Worm (Caenorhabditis elegans) whole organism, L3 larva: ENCODE results near the gene M01D1.12.
"Not testable (repeated sequence)": the region's sequence is repeated elsewhere in the genome, so short reads cannot be mapped to it uniquely, and the experiment has no call there.

ENCODE experiments used
- R02D3.7 ChIP-seq: fragments of 150-350 bp; optimal IDR thresholded peaks from 2 replicates; lab custom pipeline; 2014; ENCODE audit warnings: missing biosample characterization, missing genetic modification characterization
- ZK546.5 ChIP-seq: sonication (generic microtip); optimal IDR thresholded peaks from 2 replicates; lab custom pipeline; 2017; ENCODE audit warnings: missing biosample characterization, missing genetic modification characterization
- aly-2 ChIP-seq: fragments of 150-350 bp; optimal IDR thresholded peaks from 2 replicates; lab custom pipeline; 2014; ENCODE audit warnings: missing biosample characterization, missing genetic modification characterization
- ceh-16 ChIP-seq: sonication (generic microtip); optimal IDR thresholded peaks from 2 replicates; lab custom pipeline; 2017; ENCODE audit warnings: missing biosample characterization, missing genetic modification characterization
- ceh-82 ChIP-seq: fragments of 150-350 bp; optimal IDR thresholded peaks from 2 replicates; lab custom pipeline; 2014; ENCODE audit warnings: missing biosample characterization, missing genetic modification characterization
- egl-27 ChIP-seq: sonication (generic microtip); optimal IDR thresholded peaks from 4 replicates; lab custom pipeline; 2017; ENCODE audit warnings: missing biosample characterization, missing genetic modification reagents, missing genetic modification characterization
- egl-5 ChIP-seq: fragments of 150-350 bp; optimal IDR thresholded peaks from 2 replicates; lab custom pipeline; 2017; ENCODE audit warnings: missing biosample characterization, missing genetic modification reagents, missing genetic modification characterization, inconsistent platforms
- elt-2 ChIP-seq: sonication (generic microtip); optimal IDR thresholded peaks from 2 replicates; lab custom pipeline; 2016; ENCODE audit warnings: missing genetic modification reagents, mild to moderate bottlenecking, missing genetic modification characterization, missing compliant biosample characterization
- elt-3 ChIP-seq, 3 experiments: fragments of 150-350 bp in 1 of 3; sonication (generic microtip) in 2 of 3; optimal IDR thresholded peaks; 2 replicates in 2 of 3; 4 replicates in 1 of 3; lab custom pipeline; 2014 to 2017; ENCODE audit warnings: missing biosample characterization in 3 of 3, missing genetic modification characterization in 3 of 3
- eor-1 ChIP-seq, 2 experiments: fragments of 150-350 bp; optimal IDR thresholded peaks; 2 replicates each; lab custom pipeline; 2014 to 2018; ENCODE audit warnings: missing biosample characterization in 2 of 2, missing genetic modification characterization in 2 of 2
- fkh-2 ChIP-seq: fragments of 150-350 bp; optimal IDR thresholded peaks from 2 replicates; lab custom pipeline; 2014; ENCODE audit warnings: missing biosample characterization, missing genetic modification reagents, missing genetic modification characterization
- fos-1 ChIP-seq: fragments of 150-350 bp; optimal IDR thresholded peaks from 2 replicates; lab custom pipeline; 2014; ENCODE audit warnings: missing biosample characterization, missing genetic modification characterization
- jun-1 ChIP-seq: fragments of 150-350 bp; optimal IDR thresholded peaks from 2 replicates; lab custom pipeline; 2014; ENCODE audit warnings: missing biosample characterization, missing genetic modification reagents, missing genetic modification characterization
- lin-15B ChIP-seq: fragments of 150-350 bp; optimal IDR thresholded peaks from 2 replicates; lab custom pipeline; 2014; ENCODE audit warnings: missing biosample characterization, missing genetic modification characterization
- lin-39 ChIP-seq: fragments of 150-350 bp; optimal IDR thresholded peaks from 2 replicates; lab custom pipeline; 2018; ENCODE audit warnings: missing biosample characterization, missing genetic modification reagents, missing genetic modification characterization
- lsy-12 ChIP-seq: sonication (generic microtip); optimal IDR thresholded peaks from 2 replicates; lab custom pipeline; 2016; ENCODE audit warnings: mild to moderate bottlenecking, missing genetic modification characterization, missing compliant biosample characterization
- mdl-1 ChIP-seq: fragments of 150-350 bp; optimal IDR thresholded peaks from 2 replicates; lab custom pipeline; 2014; ENCODE audit warnings: missing biosample characterization, missing genetic modification characterization
- mml-1 ChIP-seq: fragments of 150-350 bp; sonication (generic microtip); optimal IDR thresholded peaks from 3 replicates; lab custom pipeline; 2014; ENCODE audit warnings: missing biosample characterization, missing genetic modification characterization
- nfya-1 ChIP-seq: sonication (generic microtip); optimal IDR thresholded peaks from 2 replicates; lab custom pipeline; 2017; ENCODE audit warnings: missing genetic modification characterization, mild to moderate bottlenecking, missing compliant biosample characterization, antibody characterized with exemption, moderate library complexity; ENCODE audit not compliant: insufficient read depth
- nhr-11 ChIP-seq: fragments of 150-350 bp; optimal IDR thresholded peaks from 2 replicates; lab custom pipeline; 2014; ENCODE audit warnings: missing biosample characterization, missing genetic modification characterization
- nhr-12 ChIP-seq: fragments of 150-350 bp; optimal IDR thresholded peaks from 2 replicates; lab custom pipeline; 2014; ENCODE audit warnings: missing biosample characterization, missing genetic modification characterization
- nhr-237 ChIP-seq: fragments of 150-350 bp; optimal IDR thresholded peaks from 2 replicates; lab custom pipeline; 2014; ENCODE audit warnings: missing biosample characterization, missing genetic modification characterization
- nhr-25 ChIP-seq: sonication (generic microtip); optimal IDR thresholded peaks from 2 replicates; lab custom pipeline; 2017; ENCODE audit warnings: missing biosample characterization, missing genetic modification characterization
- nhr-28 ChIP-seq: fragments of 150-350 bp; optimal IDR thresholded peaks from 2 replicates; lab custom pipeline; 2014; ENCODE audit warnings: missing biosample characterization, missing genetic modification characterization
- nhr-43 ChIP-seq: sonication (generic microtip); optimal IDR thresholded peaks from 2 replicates; lab custom pipeline; 2016; ENCODE audit warnings: mild to moderate bottlenecking, missing genetic modification characterization, missing compliant biosample characterization; ENCODE audit not compliant: poor library complexity, severe bottlenecking
- nhr-67 ChIP-seq: fragments of 150-350 bp; optimal IDR thresholded peaks from 2 replicates; lab custom pipeline; 2014; ENCODE audit warnings: missing biosample characterization, missing genetic modification characterization
- pqm-1 ChIP-seq: fragments of 150-350 bp; optimal IDR thresholded peaks from 2 replicates; lab custom pipeline; 2017; ENCODE audit warnings: missing biosample characterization, missing genetic modification characterization, inconsistent platforms
- skn-1 ChIP-seq: fragments of 150-350 bp; optimal IDR thresholded peaks from 2 replicates; lab custom pipeline; 2014; ENCODE audit warnings: missing biosample characterization, missing genetic modification characterization
- snpc-4 ChIP-seq: fragments of 150-350 bp; optimal IDR thresholded peaks from 2 replicates; lab custom pipeline; 2014; ENCODE audit warnings: missing biosample characterization, missing genetic modification characterization
- tbx-2 ChIP-seq: sonication (generic microtip); optimal IDR thresholded peaks from 2 replicates; lab custom pipeline; 2016; ENCODE audit warnings: mild to moderate bottlenecking, missing genetic modification characterization, missing compliant biosample characterization
- unc-62 ChIP-seq: fragments of 150-350 bp; sonication (generic microtip); optimal IDR thresholded peaks from 4 replicates; lab custom pipeline; 2014; ENCODE audit warnings: missing biosample characterization, missing genetic modification reagents, missing genetic modification characterization
- zag-1 ChIP-seq: fragments of 150-350 bp; optimal IDR thresholded peaks from 2 replicates; lab custom pipeline; 2014; ENCODE audit warnings: missing biosample characterization, missing genetic modification characterization
- ztf-11 ChIP-seq: fragments of 150-350 bp; optimal IDR thresholded peaks from 2 replicates; lab custom pipeline; 2014; ENCODE audit warnings: missing biosample characterization, missing genetic modification characterization

M01D1.12 gene

DNA sequence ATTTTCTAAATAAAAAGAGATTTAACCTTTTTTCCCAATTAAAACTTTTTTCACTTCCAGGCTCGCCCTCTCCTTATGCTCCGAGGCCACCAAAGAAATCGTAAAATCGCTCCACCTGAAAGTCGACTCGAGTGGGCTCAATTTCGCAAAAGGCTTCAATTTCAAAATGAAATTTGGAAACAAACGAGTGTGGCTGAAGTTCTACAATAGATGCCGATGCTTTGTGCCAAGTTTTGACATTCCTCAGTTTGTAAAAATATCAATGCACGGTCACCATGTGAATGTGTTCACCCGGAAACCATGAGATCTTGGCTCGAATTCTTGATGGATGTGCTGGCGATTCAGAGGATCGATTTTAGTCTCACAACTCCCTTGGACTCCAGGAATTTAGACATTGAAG, at the start of gene M01D1.12:
Gene M01D1.12 (plus strand): TSS at position 301 of the 400 bp plus-strand sequence.
- TF ChIP-seq R02D3.7 (tag; lab: Kevin White, UChicago): no peak
- no peak for TF ChIP-seq egl-5 (tag; lab: Kevin White, UChicago)
- TF ChIP-seq tbx-2 (tag; lab: Kevin White, UChicago): no peak
- TF ChIP-seq aly-2 (tag; lab: Kevin White, UChicago): no peak
- no peak for TF ChIP-seq egl-27 (tag; lab: Kevin White, UChicago)
- TF ChIP-seq pqm-1: no peak
- TF ChIP-seq nhr-25 (tag; lab: Kevin White, UChicago): no peak
- no peak for TF ChIP-seq skn-1 (tag; lab: Kevin White, UChicago)
- TF ChIP-seq, all 47 proteins: peak for 0

DNA sequence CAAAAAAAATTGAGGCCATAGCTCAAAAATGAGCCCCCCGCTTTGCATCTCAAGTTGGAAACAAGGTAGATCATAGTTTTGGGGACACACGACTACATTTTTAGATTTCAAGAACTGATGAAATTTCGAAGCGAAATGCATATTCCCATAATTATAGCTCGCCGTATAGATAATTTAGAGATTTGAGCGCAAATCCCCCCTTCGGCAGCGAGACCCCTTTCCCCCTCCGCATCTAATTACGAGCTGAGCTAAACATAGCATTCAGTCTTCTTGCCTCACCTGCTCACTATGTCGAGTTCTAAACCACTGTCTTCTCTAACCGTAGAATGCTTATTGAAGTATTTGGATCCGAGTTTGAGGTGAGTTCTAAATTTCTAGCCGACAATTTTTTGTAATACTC, 47.6 kb upstream of the M01D1.12 start, which contains the start of the genes fbxc-17 and fbxc-15:
Gene fbxc-17 (minus strand): TSS at position 101 of the 400 bp plus-strand sequence.
Gene fbxc-15 (plus strand): TSS at position 289 of the 400 bp plus-strand sequence.
- no peak for TF ChIP-seq lin-39 (tag; lab: Kevin White, UChicago)
- no peak for TF ChIP-seq nhr-12 (tag; lab: Kevin White, UChicago)
- no peak for TF ChIP-seq mml-1 (tag; lab: Kevin White, UChicago)
- no peak for TF ChIP-seq R02D3.7 (tag; lab: Kevin White, UChicago)
- no peak for TF ChIP-seq snpc-4
- no peak for TF ChIP-seq mdl-1 (tag; lab: Kevin White, UChicago)
- no peak for TF ChIP-seq eor-1 (tag; optimal IDR thresholded peaks at IDR 0.05; lab: Kevin White, UChicago)
- no peak for TF ChIP-seq nhr-11 (tag; lab: Kevin White, UChicago)
- TF ChIP-seq ZK546.5 (tag; lab: Kevin White, UChicago): no peak
- TF ChIP-seq ceh-82 (tag; lab: Kevin White, UChicago): no peak

DNA sequence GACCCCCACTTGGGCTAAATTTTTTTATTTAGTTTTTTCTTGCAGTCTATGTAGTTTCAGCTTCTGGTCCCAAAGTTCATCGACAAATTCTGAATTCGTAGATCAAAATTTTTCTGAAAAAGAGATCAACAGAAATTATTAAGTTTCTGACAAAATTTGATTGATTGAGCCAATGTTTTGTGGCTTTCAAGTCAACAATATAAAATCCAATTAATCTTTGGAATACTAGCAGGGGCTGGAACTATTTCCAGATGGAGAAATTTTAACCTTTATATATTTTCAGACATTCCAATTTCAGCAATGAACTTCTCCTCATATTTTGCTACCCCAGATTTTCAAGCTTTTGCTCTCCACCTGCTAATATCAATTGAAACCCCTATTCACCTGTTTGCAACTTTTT, 43.9 kb upstream of the M01D1.12 start, which contains the start of gene srh-274:
Gene srh-274 (plus strand): TSS at position 301 of the 400 bp plus-strand sequence.
- TF ChIP-seq nfya-1: no peak
- TF ChIP-seq fos-1: no peak
- TF ChIP-seq zag-1 (tag; lab: Kevin White, UChicago): no peak
- TF ChIP-seq mdl-1 (tag; lab: Kevin White, UChicago): no peak
- no peak for TF ChIP-seq lsy-12 (tag; lab: Kevin White, UChicago)
- no peak for TF ChIP-seq nhr-43 (tag; lab: Kevin White, UChicago)
- no peak for TF ChIP-seq skn-1 (tag; lab: Kevin White, UChicago)
- TF ChIP-seq fkh-2: no peak
- no peak for TF ChIP-seq egl-27 (tag; lab: Kevin White, UChicago)
- TF ChIP-seq ZK546.5 (tag; lab: Kevin White, UChicago): no peak
- TF ChIP-seq pqm-1: no peak
- TF ChIP-seq jun-1 (tag; lab: Kevin White, UChicago): no peak
- TF ChIP-seq nhr-67 (tag; lab: Kevin White, UChicago): no peak

- not testable (repeated sequence) for TF ChIP-seq lin-15B (tag; lab: Kevin White, UChicago); nfya-1; R02D3.7 (tag; lab: Kevin White, UChicago)
Observed at ce11 chrII:985703-986102, 41.1 kb upstream of the M01D1.12 start, which contains the start of gene fbxc-40. Gene fbxc-40, plus strand, starts transcription at chrII:986003.

ce11 chrII:988437-988836, 38.3 kb upstream of the M01D1.12 start, which contains the start of gene fbxc-39:
Gene fbxc-39, plus strand, starts transcription at chrII:988737.
- TF ChIP-seq ceh-82 (tag; lab: Kevin White, UChicago) (no peak), lsy-12 (tag; lab: Kevin White, UChicago) (no peak), elt-2 (no peak), jun-1 (tag; lab: Kevin White, UChicago) (no peak), fos-1 (no peak), nhr-237 (tag; lab: Kevin White, UChicago) (no peak), elt-3 (tag; optimal IDR thresholded peaks at IDR 0.05; lab: Kevin White, UChicago) (no peak), fkh-2 (no peak), ceh-16 (tag; lab: Kevin White, UChicago) (no peak), egl-5 (tag; lab: Kevin White, UChicago) (no peak), nhr-28 (tag; lab: Kevin White, UChicago) (no peak), ztf-11 (tag; lab: Kevin White, UChicago) (no peak), unc-62 (GFP tag; lab: Kevin White, UChicago) (no peak), lin-39 (tag; lab: Kevin White, UChicago) (no peak)
